Worm (Caenorhabditis elegans) whole organism, young adult: Measurements from ENCODE around the gene marg-1.

Experiments
- F57C9.4 ChIP-seq: sonication (generic microtip); optimal IDR thresholded peaks from 2 replicates; lab custom pipeline; 2017; ENCODE audit warnings: mild to moderate bottlenecking, missing genetic modification characterization, missing compliant biosample characterization
- K12H6.12 ChIP-seq: fragments of 200-800 bp; sonication (Bioruptor generic); optimal IDR thresholded peaks from 2 replicates; lab custom pipeline; 2018; ENCODE audit warnings: mild to moderate bottlenecking, missing genetic modification characterization, missing compliant biosample characterization
- akir-1 ChIP-seq: fragments of 200-800 bp; sonication (Bioruptor generic); optimal IDR thresholded peaks from 2 replicates; lab custom pipeline; 2018; ENCODE audit warnings: mild to moderate bottlenecking, missing genetic modification characterization, moderate library complexity, missing compliant biosample characterization
- ceh-79 ChIP-seq: sonication (generic microtip); optimal IDR thresholded peaks from 2 replicates; lab custom pipeline; 2017; ENCODE audit warnings: mild to moderate bottlenecking, missing genetic modification characterization, missing compliant biosample characterization
- dpff-1 ChIP-seq: sonication (generic microtip); optimal IDR thresholded peaks from 2 replicates; lab custom pipeline; 2017; ENCODE audit warnings: mild to moderate bottlenecking, missing genetic modification characterization, missing compliant biosample characterization
- ets-4 ChIP-seq: fragments of 200-800 bp; sonication (Bioruptor generic); optimal IDR thresholded peaks from 2 replicates; lab custom pipeline; 2018; ENCODE audit warnings: mild to moderate bottlenecking, missing genetic modification characterization, missing compliant biosample characterization
- lin-35 ChIP-seq, 3 experiments: fragments of 150-350 bp in 2 of 3; sonication (generic microtip) in 1 of 3; optimal IDR thresholded peaks; 2 replicates each; lab custom pipeline; 2014 to 2018; ENCODE audit warnings: missing biosample characterization in 3 of 3, missing genetic modification characterization in 3 of 3, missing genetic modification reagents in 3 of 3
- tlf-1 ChIP-seq: fragments of 200-800 bp; sonication (Bioruptor generic); optimal IDR thresholded peaks from 2 replicates; lab custom pipeline; 2018; ENCODE audit warnings: mild to moderate bottlenecking, missing genetic modification characterization, missing compliant biosample characterization

- TF ChIP-seq ceh-79 (tag; lab: Kevin White, UChicago), result no peak
- no peak for TF ChIP-seq lin-35 (GFP tag; optimal IDR thresholded peaks at IDR 0.05; lab: Kevin White, UChicago)
- TF ChIP-seq ets-4, result no peak
- TF ChIP-seq F57C9.4, result no peak
- TF ChIP-seq tlf-1 (GFP tag; lab: Kevin White, UChicago), result no peak
- no peak for TF ChIP-seq K12H6.12 (tag; lab: Kevin White, UChicago)
- TF ChIP-seq dpff-1, result no peak
- no peak for TF ChIP-seq akir-1 (GFP tag; lab: Kevin White, UChicago)
These were observed 21.6 kb downstream of the marg-1 start, which contains the start of gene T14G12.6 for ce11 chrX:3759345-3759744.
